Fruit fly (Drosophila melanogaster) S2 (cell line): ENCODE data around the gene Obp99a.

Experiments used
- CG8478 ChIP-seq: fragments of >200 bp; optimal IDR thresholded peaks from 2 replicates; lab custom pipeline; 2018
- CTCF ChIP-seq, 2 experiments: fragments of >200 bp; optimal IDR thresholded peaks; 2 replicates each; lab custom pipeline; 2018

DNA sequence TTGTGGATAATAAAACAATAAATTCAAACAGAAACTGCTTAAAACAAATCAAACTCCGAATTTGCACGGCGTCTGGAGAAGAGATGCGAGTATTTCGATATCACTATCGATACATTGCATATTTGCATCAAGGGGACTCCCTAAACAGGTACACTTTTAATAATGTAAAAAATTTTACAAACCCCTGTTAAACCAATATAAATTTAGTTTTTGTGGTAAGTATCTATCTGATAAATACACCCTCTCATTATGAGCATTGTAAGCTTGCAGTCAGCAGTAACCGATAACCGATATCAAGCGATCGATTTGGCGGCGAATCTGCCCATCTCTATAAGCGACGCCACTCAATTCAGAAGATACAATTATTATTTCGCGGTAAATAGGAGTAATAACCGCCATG, 3.9 kb downstream of the Obp99a start, which contains the start of the genes Bub3 and Cap-D2:
- TF ChIP-seq CTCF (optimal IDR thresholded peaks at IDR 0.05; lab: Kevin White, UChicago) (no peak), CG8478 (lab: Kevin White, UChicago) (no peak)
